Worm (Caenorhabditis elegans) whole organism, L4 larva: ENCODE results near the gene T24E12.3.

ENCODE experiments used
- F49E8.2 ChIP-seq: sonication (generic microtip); optimal IDR thresholded peaks from 2 replicates; lab custom pipeline; 2016; ENCODE audit warnings: missing compliant biosample characterization, mild to moderate bottlenecking, missing genetic modification characterization, borderline replicate concordance
- T20F7.1 ChIP-seq: fragments of 200-800 bp; sonication (Bioruptor generic); optimal IDR thresholded peaks from 2 replicates; lab custom pipeline; 2018; ENCODE audit warnings: mild to moderate bottlenecking, missing genetic modification characterization, missing compliant biosample characterization
- T26A8.4 ChIP-seq: fragments of 200-800 bp; sonication (Bioruptor generic); IDR thresholded peaks from 2 replicates; pipeline ENCODE4 v1.3.6; 2022; ENCODE audit warnings: missing genetic modification characterization, missing compliant biosample characterization
- Y105C5A.15 ChIP-seq: fragments of 200-800 bp; sonication (Bioruptor generic); IDR thresholded peaks from 2 replicates; pipeline ENCODE4 v1.3.6; 2022; ENCODE audit warnings: missing genetic modification characterization, missing compliant biosample characterization
- Y48G9A.11 ChIP-seq: fragments of 200-800 bp; sonication (Bioruptor generic); IDR thresholded peaks from 2 replicates; pipeline ENCODE4 v1.3.6; 2022; ENCODE audit warnings: missing genetic modification reagents, missing genetic modification characterization, missing compliant biosample characterization
- aly-2 ChIP-seq: sonication (generic microtip); optimal IDR thresholded peaks from 2 replicates; lab custom pipeline; 2018; ENCODE audit warnings: missing biosample characterization, missing genetic modification characterization
- arid-1 ChIP-seq: fragments of 200-800 bp; sonication (Bioruptor generic); conservative IDR thresholded peaks from 2 replicates; pipeline ENCODE4 v1.3.6; 2022; ENCODE audit warnings: missing genetic modification reagents, missing genetic modification characterization, missing compliant biosample characterization
- attf-4 ChIP-seq: sonication (generic microtip); optimal IDR thresholded peaks from 3 replicates; lab custom pipeline; 2017; ENCODE audit warnings: missing biosample characterization, missing genetic modification characterization
- ceh-32 ChIP-seq: sonication (generic microtip); optimal IDR thresholded peaks from 2 replicates; lab custom pipeline; 2016; ENCODE audit warnings: mild to moderate bottlenecking, missing genetic modification characterization, missing compliant biosample characterization; ENCODE audit not compliant: poor library complexity
- ces-1 ChIP-seq: fragments of 150-350 bp; sonication (generic microtip); optimal IDR thresholded peaks from 4 replicates; lab custom pipeline; 2014; ENCODE audit warnings: missing biosample characterization, missing genetic modification reagents, missing genetic modification characterization
- daf-16 ChIP-seq, 3 experiments: sonication (generic microtip); optimal IDR thresholded peaks; 2 replicates each; lab custom pipeline; 2016 to 2017; ENCODE audit warnings: missing genetic modification characterization in 3 of 3, missing genetic modification reagents in 3 of 3, mild to moderate bottlenecking in 2 of 3, missing compliant biosample characterization in 2 of 3, missing biosample characterization in 1 of 3, moderate library complexity in 1 of 3
- dmd-6 ChIP-seq: fragments of 200-800 bp; sonication (Bioruptor generic); IDR thresholded peaks from 2 replicates; pipeline ENCODE4 v1.3.6; 2022; ENCODE audit warnings: missing genetic modification reagents, missing genetic modification characterization, missing compliant biosample characterization
- dmd-8 ChIP-seq: fragments of 200-800 bp; sonication (Bioruptor generic); IDR thresholded peaks from 2 replicates; pipeline ENCODE4 v1.3.6; 2022; ENCODE audit warnings: missing genetic modification characterization, missing compliant biosample characterization
- duxl-1 ChIP-seq: sonication (generic microtip); optimal IDR thresholded peaks from 2 replicates; lab custom pipeline; 2016; ENCODE audit warnings: mild to moderate bottlenecking, missing genetic modification characterization, moderate library complexity, missing compliant biosample characterization; ENCODE audit not compliant: poor library complexity
- dve-1 ChIP-seq: sonication (generic microtip); optimal IDR thresholded peaks from 2 replicates; lab custom pipeline; 2017; ENCODE audit warnings: antibody characterized with exemption, mild to moderate bottlenecking, missing genetic modification characterization, missing compliant biosample characterization; ENCODE audit not compliant: insufficient read depth
- egl-27 ChIP-seq: sonication (generic microtip); optimal IDR thresholded peaks from 3 replicates; lab custom pipeline; 2017; ENCODE audit warnings: missing biosample characterization, missing genetic modification reagents, missing genetic modification characterization
- fos-1 ChIP-seq: fragments of 150-350 bp; optimal IDR thresholded peaks from 2 replicates; lab custom pipeline; 2014; ENCODE audit warnings: missing biosample characterization, missing genetic modification characterization
- hlh-11 ChIP-seq: fragments of 200-800 bp; sonication (Bioruptor generic); optimal IDR thresholded peaks from 2 replicates; lab custom pipeline; 2018; ENCODE audit warnings: mild to moderate bottlenecking, missing genetic modification characterization, missing compliant biosample characterization
- hmg-1.1 ChIP-seq: fragments of 200-800 bp; sonication (Bioruptor generic); IDR thresholded peaks from 2 replicates; pipeline ENCODE4 v1.3.6; 2022; ENCODE audit warnings: missing genetic modification reagents, missing genetic modification characterization, missing compliant biosample characterization
- lin-29 ChIP-seq: fragments of 200-800 bp; sonication (Bioruptor generic); IDR thresholded peaks from 2 replicates; pipeline ENCODE4 v1.3.6; 2022; ENCODE audit warnings: missing genetic modification reagents, missing genetic modification characterization, missing compliant biosample characterization
- lsy-2 ChIP-seq, 2 experiments: fragments of 150-350 bp in 1 of 2; sonication (generic microtip) in 1 of 2; optimal IDR thresholded peaks; 2 replicates each; lab custom pipeline; 2014 to 2017; ENCODE audit warnings: missing biosample characterization in 2 of 2, missing genetic modification characterization in 2 of 2
- madf-9 ChIP-seq: fragments of 200-800 bp; sonication (Bioruptor generic); conservative IDR thresholded peaks from 2 replicates; pipeline ENCODE4 v1.3.6; 2022; ENCODE audit warnings: missing genetic modification reagents, missing genetic modification characterization, missing compliant biosample characterization
- mdl-1 ChIP-seq, 2 experiments: fragments of 150-350 bp in 1 of 2; sonication (generic microtip) in 1 of 2; optimal IDR thresholded peaks; 2 replicates each; lab custom pipeline; 2014 to 2017; ENCODE audit warnings: missing biosample characterization in 2 of 2, missing genetic modification characterization in 2 of 2
- mxl-3 ChIP-seq: fragments of 200-800 bp; sonication (Bioruptor generic); optimal IDR thresholded peaks from 2 replicates; lab custom pipeline; 2018; ENCODE audit warnings: mild to moderate bottlenecking, missing genetic modification characterization, missing compliant biosample characterization
- nhr-10 ChIP-seq: fragments of 150-350 bp; optimal IDR thresholded peaks from 2 replicates; lab custom pipeline; 2014; ENCODE audit warnings: missing biosample characterization, missing genetic modification characterization
- nhr-102 ChIP-seq: sonication (generic microtip); optimal IDR thresholded peaks from 2 replicates; lab custom pipeline; 2016; ENCODE audit warnings: mild to moderate bottlenecking, missing genetic modification characterization, moderate library complexity, missing compliant biosample characterization
- nhr-11 ChIP-seq: fragments of 150-350 bp; optimal IDR thresholded peaks from 2 replicates; lab custom pipeline; 2014; ENCODE audit warnings: missing biosample characterization, missing genetic modification characterization
- nhr-28 ChIP-seq: fragments of 150-350 bp; optimal IDR thresholded peaks from 2 replicates; lab custom pipeline; 2014; ENCODE audit warnings: missing biosample characterization, missing genetic modification characterization
- nhr-41 ChIP-seq: fragments of 200-800 bp; sonication (Bioruptor generic); IDR thresholded peaks from 2 replicates; pipeline ENCODE4 v1.3.6; 2022; ENCODE audit warnings: missing genetic modification reagents, missing genetic modification characterization, missing compliant biosample characterization
- nhr-77 ChIP-seq: fragments of 150-350 bp; optimal IDR thresholded peaks from 2 replicates; lab custom pipeline; 2014; ENCODE audit warnings: missing biosample characterization, missing genetic modification characterization
- pha-4 ChIP-seq, 2 experiments: fragments of 150-350 bp in 1 of 2; fragments of 200-800 bp in 1 of 2; sonication (Bioruptor generic) in 1 of 2; IDR thresholded peaks in 1 of 2; optimal IDR thresholded peaks in 1 of 2; 2 replicates each; pipeline versions ENCODE4 v1.3.6 to Lab custom; 2014 to 2022; ENCODE audit warnings: missing genetic modification characterization in 2 of 2, missing genetic modification reagents in 2 of 2, missing biosample characterization in 1 of 2, missing compliant biosample characterization in 1 of 2
- pqm-1 ChIP-seq: sonication (generic microtip); optimal IDR thresholded peaks from 2 replicates; lab custom pipeline; 2017; ENCODE audit warnings: missing biosample characterization, missing genetic modification characterization
- sdz-12 ChIP-seq: fragments of 200-800 bp; sonication (Bioruptor generic); optimal IDR thresholded peaks from 2 replicates; lab custom pipeline; 2018; ENCODE audit warnings: mild to moderate bottlenecking, missing genetic modification characterization, missing compliant biosample characterization
- set-16 ChIP-seq: fragments of 200-800 bp; sonication (Bioruptor generic); IDR thresholded peaks from 2 replicates; pipeline ENCODE4 v1.3.6; 2022; ENCODE audit warnings: missing genetic modification reagents, missing genetic modification characterization, missing compliant biosample characterization
- tag-97 ChIP-seq: fragments of 200-800 bp; sonication (Bioruptor generic); IDR thresholded peaks from 2 replicates; pipeline ENCODE4 v1.3.6; 2022; ENCODE audit warnings: missing genetic modification characterization, missing compliant biosample characterization
- unc-130 ChIP-seq: sonication (generic microtip); optimal IDR thresholded peaks from 2 replicates; lab custom pipeline; 2016; ENCODE audit warnings: missing genetic modification reagents, missing genetic modification characterization, missing compliant biosample characterization
- unc-62 ChIP-seq, 3 experiments: fragments of 150-350 bp in 1 of 3; sonication (generic microtip); optimal IDR thresholded peaks in 2 of 3; peaks in 1 of 3; 1 replicate in 1 of 3; 2 replicates in 2 of 3; lab custom pipeline; 2014 to 2017; ENCODE audit warnings: missing biosample characterization in 3 of 3, missing genetic modification characterization in 3 of 3, missing genetic modification reagents in 3 of 3, missing genotype in 1 of 3
- vab-7 ChIP-seq: fragments of 200-800 bp; sonication (Bioruptor generic); IDR thresholded peaks from 2 replicates; pipeline ENCODE4 v1.3.6; 2022; ENCODE audit warnings: missing genetic modification reagents, missing genetic modification characterization, missing compliant biosample characterization
- zip-2 ChIP-seq: fragments of 150-350 bp; optimal IDR thresholded peaks from 2 replicates; lab custom pipeline; 2014; ENCODE audit warnings: missing biosample characterization, missing genetic modification characterization
- ztf-7 ChIP-seq: fragments of 150-350 bp; optimal IDR thresholded peaks from 2 replicates; lab custom pipeline; 2014; ENCODE audit warnings: missing biosample characterization, missing genetic modification characterization

The T24E12.3 gene

DNA sequence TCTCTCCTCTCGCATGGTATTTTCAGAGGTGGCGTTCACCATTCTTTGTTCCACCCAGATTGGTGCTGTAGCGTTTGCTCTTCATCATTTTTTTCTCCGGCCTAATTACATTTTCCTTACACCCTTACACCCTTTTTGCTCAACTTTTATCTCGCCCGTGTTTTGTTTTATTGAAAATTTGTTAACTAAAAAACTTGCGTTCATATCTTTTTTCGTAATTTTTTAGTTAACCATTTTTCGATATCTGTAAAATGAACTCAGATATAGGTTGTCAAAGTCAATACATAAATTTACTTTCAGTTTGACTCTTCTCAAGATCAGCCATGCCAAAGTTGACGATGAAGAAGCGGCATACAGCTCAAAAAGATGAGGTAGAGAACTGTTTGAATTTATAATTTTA lies 34.2 kb upstream of the T24E12.3 start, which contains the start of gene F12E12.1:
TSS of gene F12E12.1 (plus strand) at position 301 of the 400 bp plus-strand sequence.
- TF ChIP-seq nhr-41 (no peak), fos-1 (tag; lab: Kevin White, UChicago) (no peak)

DNA sequence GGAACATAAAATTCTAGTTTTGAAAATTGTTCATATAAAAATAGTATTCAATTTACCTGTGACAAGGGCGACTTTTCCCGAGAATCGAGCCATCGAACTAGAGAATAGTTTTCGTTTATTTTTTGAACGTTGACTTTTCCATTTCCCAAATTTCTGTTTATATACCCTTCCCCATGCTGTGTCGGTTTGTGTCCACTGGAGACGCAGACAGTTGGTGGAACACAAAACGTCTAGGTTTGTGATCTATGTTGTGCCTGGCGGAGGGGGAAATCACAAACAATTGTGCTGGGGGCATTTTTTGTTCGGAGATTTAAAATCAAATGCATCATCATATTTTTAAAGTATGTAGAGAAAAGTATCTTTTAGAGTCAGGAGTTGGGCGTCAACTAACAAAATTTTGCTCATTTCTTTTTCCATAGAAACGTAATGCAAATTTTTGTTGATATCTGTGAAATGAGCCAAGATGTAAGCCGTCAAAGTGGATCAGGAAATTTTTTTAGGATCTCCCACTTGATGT lies 32.1 kb upstream of the T24E12.3 start, which contains the start of gene nta-1:
TSS of gene nta-1 (minus strand) at position 131 of the 517 bp plus-strand sequence.
- peak; percentile 13 for TF ChIP-seq nhr-77
- TF ChIP-seq arid-1: no peak
- TF ChIP-seq Y105C5A.15: no peak
- TF ChIP-seq mdl-1 (tag; optimal IDR thresholded peaks at IDR 0.05; lab: Kevin White, UChicago): peak in 1 of 2 experiments; percentile 22
- TF ChIP-seq egl-27 (tag; lab: Kevin White, UChicago): no peak
- no peak for TF ChIP-seq Y48G9A.11 (GFP tag; lab: Robert Waterston, UW)
- TF ChIP-seq nhr-102 (tag; lab: Kevin White, UChicago): peak; percentile 74
- no peak for TF ChIP-seq nhr-11 (tag; lab: Kevin White, UChicago)
- no peak for TF ChIP-seq aly-2 (tag; lab: Kevin White, UChicago)
- 0 out of 2 replicates have a peak, but pooled peaks have one; percentile 36 for TF ChIP-seq hmg-1.1 (GFP tag; lab: Robert Waterston, UW)
- no peak for TF ChIP-seq T20F7.1
- TF ChIP-seq duxl-1 (tag; lab: Kevin White, UChicago): peak; percentile 76
- TF ChIP-seq dmd-8 (GFP tag; lab: Robert Waterston, UW): no peak
- no peak for TF ChIP-seq sdz-12
- peak; percentile 50 for TF ChIP-seq pqm-1 (tag; lab: Kevin White, UChicago)
- TF ChIP-seq madf-9 (GFP tag; lab: Robert Waterston, UW): no peak
- no peak for TF ChIP-seq T26A8.4
- no peak for TF ChIP-seq fos-1 (tag; lab: Kevin White, UChicago)
- TF ChIP-seq F49E8.2 (tag; lab: Kevin White, UChicago): no peak
- no peak for TF ChIP-seq zip-2 (tag; lab: Kevin White, UChicago)
- TF ChIP-seq nhr-10 (tag; lab: Kevin White, UChicago): no peak
- TF ChIP-seq ces-1 (GFP tag; lab: Kevin White, UChicago): no peak
- TF ChIP-seq unc-62 (GFP tag; optimal IDR thresholded peaks at IDR 0.05 in 1 of 2; lab: Kevin White, UChicago): peak in 1 of 2 experiments; percentile 97
- TF ChIP-seq unc-62 (tag; optimal IDR thresholded peaks at IDR 0.05; lab: Kevin White, UChicago): no peak
- peak; percentile 51 for TF ChIP-seq hlh-11 (tag; lab: Kevin White, UChicago)
- TF ChIP-seq tag-97: no peak
- no peak for TF ChIP-seq unc-130 (GFP tag; lab: Kevin White, UChicago)
- no peak for TF ChIP-seq ztf-7
- no peak for TF ChIP-seq pha-4 (GFP tag; IDR thresholded peaks at IDR 0.05; lab: Robert Waterston, UW)
- no peak for TF ChIP-seq pha-4 (tag; optimal IDR thresholded peaks at IDR 0.05; lab: Kevin White, UChicago)
- TF ChIP-seq attf-4: no peak
- peak; percentile 91 for TF ChIP-seq nhr-28 (tag; lab: Kevin White, UChicago)
- TF ChIP-seq dve-1 (tag; lab: Kevin White, UChicago): no peak
- TF ChIP-seq dmd-6 (GFP tag; lab: Robert Waterston, UW): peak; percentile 58
- no peak for TF ChIP-seq daf-16 (GFP tag; optimal IDR thresholded peaks at IDR 0.05; lab: Kevin White, UChicago)
- peak; percentile 64 for TF ChIP-seq daf-16 (tag; optimal IDR thresholded peaks at IDR 0.05; lab: Kevin White, UChicago)
- no peak for TF ChIP-seq mxl-3 (GFP tag; lab: Kevin White, UChicago)
- TF ChIP-seq lin-29 (GFP tag; lab: Robert Waterston, UW): no peak

DNA sequence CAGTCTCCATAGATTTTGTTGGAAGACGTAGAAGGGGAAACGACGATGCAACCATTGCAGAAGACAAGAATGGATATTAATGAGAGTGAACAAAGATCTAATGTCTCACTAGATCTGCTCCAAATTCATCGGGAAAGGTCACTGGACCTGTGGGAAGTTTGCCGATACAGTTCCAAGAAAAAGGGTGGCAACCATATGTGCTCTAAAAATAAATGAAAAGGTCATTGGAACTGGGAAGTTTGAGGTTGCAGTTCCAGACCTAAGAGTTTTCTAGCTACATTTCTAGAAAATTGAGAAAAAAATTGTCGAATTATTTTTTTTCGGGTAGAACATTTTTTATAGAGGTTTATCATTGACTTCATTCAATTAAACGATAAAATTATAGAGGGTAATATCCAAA lies 28.4 kb upstream of the T24E12.3 start, which contains the start of gene fbxb-92:
TSS of gene fbxb-92 (minus strand) at position 101 of the 400 bp plus-strand sequence.
- TF ChIP-seq set-16 (GFP tag; lab: Robert Waterston, UW) (no peak), madf-9 (GFP tag; lab: Robert Waterston, UW) (no peak), vab-7 (GFP tag; lab: Robert Waterston, UW) (no peak), ceh-32 (tag; lab: Kevin White, UChicago) (no peak), lsy-2 (tag; optimal IDR thresholded peaks at IDR 0.05; lab: Kevin White, UChicago) (no peak)
